Worm (Caenorhabditis elegans) whole organism, L4 larva: ENCODE measurements around the gene madf-11.

Source experiments
- R02D3.7 ChIP-seq: fragments of 150-350 bp; sonication (generic microtip); optimal IDR thresholded peaks from 3 replicates; lab custom pipeline; 2014; ENCODE audit warnings: missing biosample characterization, missing genetic modification characterization
- Y105C5A.15 ChIP-seq: fragments of 200-800 bp; sonication (Bioruptor generic); IDR thresholded peaks from 2 replicates; pipeline ENCODE4 v1.3.6; 2022; ENCODE audit warnings: missing genetic modification characterization, missing compliant biosample characterization
- lir-3 ChIP-seq: sonication (generic microtip); optimal IDR thresholded peaks from 2 replicates; lab custom pipeline; 2016; ENCODE audit warnings: mild to moderate bottlenecking, missing genetic modification characterization, missing compliant biosample characterization
- nhr-237 ChIP-seq: sonication (generic microtip); optimal IDR thresholded peaks from 2 replicates; lab custom pipeline; 2017; ENCODE audit warnings: missing biosample characterization, missing genetic modification characterization
- nhr-6 ChIP-seq: fragments of 150-350 bp; optimal IDR thresholded peaks from 2 replicates; lab custom pipeline; 2014; ENCODE audit warnings: missing biosample characterization, missing genetic modification characterization
- rbr-2 ChIP-seq: sonication (generic microtip); optimal IDR thresholded peaks from 2 replicates; lab custom pipeline; 2016; ENCODE audit warnings: missing genotype, missing genetic modification characterization, missing compliant biosample characterization
- ztf-11 ChIP-seq: fragments of 150-350 bp; optimal IDR thresholded peaks from 2 replicates; lab custom pipeline; 2014; ENCODE audit warnings: missing biosample characterization, missing genetic modification characterization

- TF ChIP-seq lir-3 (tag; lab: Kevin White, UChicago) (no peak), nhr-237 (tag; lab: Kevin White, UChicago) (no peak), R02D3.7 (tag; lab: Kevin White, UChicago) (no peak), ztf-11 (tag; lab: Kevin White, UChicago) (no peak), nhr-6 (tag; lab: Kevin White, UChicago) (no peak), rbr-2 (no peak), Y105C5A.15 (GFP tag; lab: Robert Waterston, UW) (no peak)
Observed at ce11 chrIII:5564799-5565198, 38.5 kb downstream of the madf-11 start, which contains the start of gene mlc-3.
